Worm (Caenorhabditis elegans): ENCODE data around the gene hda-6.

Gene hda-6

DNA sequence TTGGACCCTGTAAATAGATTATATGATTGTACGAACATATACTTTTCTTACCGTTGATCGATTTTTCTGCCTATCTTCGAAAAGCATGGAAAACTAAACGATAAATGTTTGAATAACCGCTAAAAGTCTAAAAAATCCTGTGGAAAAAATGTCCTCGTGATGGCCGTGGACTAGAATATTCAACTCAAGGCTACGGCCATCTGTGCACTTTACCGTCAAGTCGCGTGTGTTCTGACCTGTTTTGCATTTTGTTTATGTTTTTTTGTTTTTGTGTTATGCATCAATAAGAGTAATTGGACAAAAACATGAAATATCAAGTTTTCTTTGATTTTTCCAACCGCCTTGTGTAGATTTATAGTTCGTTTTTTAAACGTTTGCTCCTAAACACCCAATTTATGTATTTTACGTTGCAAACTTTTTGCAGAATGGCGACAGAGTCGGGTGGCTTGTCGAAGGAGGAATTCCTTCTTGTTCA lies at the start of gene hda-6, which contains the start of gene F41H10.4:
TSS of gene hda-6 (minus strand) at position 172 of the 475 bp plus-strand sequence.
TSS of gene F41H10.4 (plus strand) at position 425 of the 475 bp plus-strand sequence.
- peak in 1 of 2 experiments; percentile 89 for TF ChIP-seq ztf-11 (tag; optimal IDR thresholded peaks at IDR 0.05)
- TF ChIP-seq nhr-12 (tag; optimal IDR thresholded peaks at IDR 0.05): no peak
- peak; percentile 39 for TF ChIP-seq nhr-77 (tag; optimal IDR thresholded peaks at IDR 0.05)
- peak; percentile 71 for TF ChIP-seq fkh-8 (tag; optimal IDR thresholded peaks at IDR 0.05)
- TF ChIP-seq mab-9 (GFP tag; IDR thresholded peaks at IDR 0.05): peak; percentile 64; the same call in 1 of the 2 replicates
- TF ChIP-seq elt-2 (tag; optimal IDR thresholded peaks at IDR 0.05): peak; percentile 57
- TF ChIP-seq egl-13 (tag; optimal IDR thresholded peaks at IDR 0.05): peak; percentile 76
- TF ChIP-seq xbp-1 (tag; optimal IDR thresholded peaks at IDR 0.05): peak; percentile 87
- peak; percentile 2 for TF ChIP-seq hpl-2 (GFP tag; optimal IDR thresholded peaks at IDR 0.05)
- no peak for TF ChIP-seq alr-1 (tag; optimal IDR thresholded peaks at IDR 0.05; ENCODE audit: borderline replicate concordance)
- TF ChIP-seq efl-1 (optimal IDR thresholded peaks at IDR 0.05): peak; percentile 65 to 83
- peak; percentile 82 to 98 for TF ChIP-seq efl-1 (GFP tag; optimal IDR thresholded peaks at IDR 0.05 in 1 of 2)
- TF ChIP-seq snu-23 (GFP tag; optimal IDR thresholded peaks at IDR 0.05): peak; percentile 90
- peak; percentile 85 for TF ChIP-seq dsc-1 (tag; optimal IDR thresholded peaks at IDR 0.05)
- TF ChIP-seq jun-1 (tag; optimal IDR thresholded peaks at IDR 0.05): no peak
- TF ChIP-seq C04F5.9 (tag; optimal IDR thresholded peaks at IDR 0.05): peak; percentile 40
- peak; percentile 92 for TF ChIP-seq unc-130 (tag; optimal IDR thresholded peaks at IDR 0.05)
- peak; percentile 65 for TF ChIP-seq pax-3 (tag; optimal IDR thresholded peaks at IDR 0.05)
- peak; percentile 71 for TF ChIP-seq grh-1 (GFP tag; IDR thresholded peaks at IDR 0.05)
- TF ChIP-seq nhr-28 (tag; optimal IDR thresholded peaks at IDR 0.05): no peak
- TF ChIP-seq fkh-10 (GFP tag; optimal IDR thresholded peaks at IDR 0.05): no peak
- no peak for TF ChIP-seq egl-27 (tag; optimal IDR thresholded peaks at IDR 0.05)
- peak; percentile 86 for TF ChIP-seq irx-1 (tag; optimal IDR thresholded peaks at IDR 0.05)
- TF ChIP-seq lin-15B (tag; optimal IDR thresholded peaks at IDR 0.05): peak; percentile 66
- peak; percentile 43 for TF ChIP-seq lin-13 (GFP tag; optimal IDR thresholded peaks at IDR 0.05)
- TF ChIP-seq Y116A8C.19 (tag; optimal IDR thresholded peaks at IDR 0.05; ENCODE audit: borderline replicate concordance): peak; percentile 27
- TF ChIP-seq swsn-7 (tag; optimal IDR thresholded peaks at IDR 0.05): peak; percentile 79
- peak; percentile 65 for TF ChIP-seq sox-4 (tag; optimal IDR thresholded peaks at IDR 0.05)
- TF ChIP-seq F16B12.6 (tag; optimal IDR thresholded peaks at IDR 0.05): peak; percentile 88
- TF ChIP-seq nhr-19 (GFP tag; conservative IDR thresholded peaks at IDR 0.05): peak; percentile 76
- peak; percentile 67 to 82 (median 81) for TF ChIP-seq dpl-1 (GFP tag; optimal IDR thresholded peaks at IDR 0.05)
- peak; percentile 85 for TF ChIP-seq ceh-90 (tag; optimal IDR thresholded peaks at IDR 0.05)
- TF ChIP-seq ceh-63 (GFP tag; optimal IDR thresholded peaks at IDR 0.05): no peak
- peak; percentile 59; the same call in 1 of the 2 replicates for TF ChIP-seq unc-98 (GFP tag; IDR thresholded peaks at IDR 0.05)
- no peak for TF ChIP-seq nhr-84 (tag; optimal IDR thresholded peaks at IDR 0.05)
- TF ChIP-seq mef-2 (tag; optimal IDR thresholded peaks at IDR 0.05): peak; percentile 15
- peak; percentile 88 for TF ChIP-seq lin-14 (GFP tag; optimal IDR thresholded peaks at IDR 0.05)
- TF ChIP-seq lin-39 (tag; optimal IDR thresholded peaks at IDR 0.05): peak; percentile 31
- TF ChIP-seq nhr-71 (tag; optimal IDR thresholded peaks at IDR 0.05): peak; percentile 90
- peak; percentile 79 for TF ChIP-seq nhr-20 (tag; optimal IDR thresholded peaks at IDR 0.05)
- TF ChIP-seq ces-1 (GFP tag; optimal IDR thresholded peaks at IDR 0.05): no peak
- TF ChIP-seq nhr-237 (tag; optimal IDR thresholded peaks at IDR 0.05): no peak
- no peak for TF ChIP-seq ceh-8 (GFP tag; optimal IDR thresholded peaks at IDR 0.05)
- peak; percentile 83 for TF ChIP-seq nhr-90 (tag; optimal IDR thresholded peaks at IDR 0.05; ENCODE audit: poor library complexity)
- peak in 1 of 2 experiments; percentile 72 for TF ChIP-seq mdl-1 (tag; optimal IDR thresholded peaks at IDR 0.05)
- TF ChIP-seq mep-1 (tag; optimal IDR thresholded peaks at IDR 0.05): peak; percentile 93
- TF ChIP-seq C16A3.4 (tag; optimal IDR thresholded peaks at IDR 0.05): peak; percentile 71
- TF ChIP-seq tbx-2 (tag; optimal IDR thresholded peaks at IDR 0.05): peak; percentile 88
- TF ChIP-seq efl-3 (GFP tag; optimal IDR thresholded peaks at IDR 0.05): no peak
- TF ChIP-seq zag-1 (tag; optimal IDR thresholded peaks at IDR 0.05): no peak
- no peak for TF ChIP-seq skn-1 (tag; optimal IDR thresholded peaks at IDR 0.05)
- peak in 2 of 6 experiments; percentile 31 to 42 for TF ChIP-seq elt-3 (tag; optimal IDR thresholded peaks at IDR 0.05)
